Fruit fly (Drosophila melanogaster) whole organism, embryonic: Measurements from ENCODE around the gene Cul2.

Source experiments
- BEAF-32 ChIP-seq: fragments of 200-800 bp; sonication (Bioruptor generic); optimal IDR thresholded peaks from 3 replicates; lab custom pipeline; 2017; ENCODE audit warnings: missing biosample characterization, missing genetic modification characterization, mild to moderate bottlenecking, moderate library complexity, missing genetic modification reagents
- Bgb ChIP-seq: fragments of 200-800 bp; sonication (Bioruptor generic); IDR thresholded peaks from 2 replicates; pipeline ENCODE4 v1.3.6; 2022; ENCODE audit warnings: missing biosample characterization, missing genetic modification characterization; ENCODE audit not compliant: partially characterized antibody
- Blimp-1 ChIP-seq: fragments of 200-800 bp; sonication (Bioruptor generic); optimal IDR thresholded peaks from 3 replicates; lab custom pipeline; 2018; ENCODE audit warnings: missing biosample characterization, missing genetic modification characterization, mild to moderate bottlenecking, moderate library complexity, missing genetic modification reagents
- C15 ChIP-seq: fragments of 200-800 bp; sonication (Bioruptor generic); IDR thresholded peaks from 3 replicates; pipeline ENCODE4 v1.3.6; 2022; ENCODE audit warnings: missing biosample characterization, missing genetic modification characterization
- CG10565 ChIP-seq: fragments of 200-800 bp; sonication (Bioruptor generic); optimal IDR thresholded peaks from 3 replicates; lab custom pipeline; 2016; ENCODE audit warnings: missing biosample characterization, mild to moderate bottlenecking, missing genetic modification characterization
- CG11247 ChIP-seq: fragments of 200-800 bp; sonication (Bioruptor generic); IDR thresholded peaks from 2 replicates; pipeline ENCODE4 v1.3.6; 2022; ENCODE audit warnings: missing biosample characterization, missing genetic modification characterization
- CG12391 ChIP-seq: fragments of 200-800 bp; sonication (Bioruptor generic); optimal IDR thresholded peaks from 3 replicates; lab custom pipeline; 2018; ENCODE audit warnings: missing biosample characterization, mild to moderate bottlenecking, missing genetic modification characterization, moderate library complexity
- CG13624 ChIP-seq: fragments of 200-800 bp; sonication (Bioruptor generic); optimal IDR thresholded peaks from 2 replicates; lab custom pipeline; 2016; ENCODE audit warnings: missing biosample characterization, missing genetic modification characterization
- CG14014 ChIP-seq: fragments of 200-800 bp; sonication (Bioruptor generic); IDR thresholded peaks from 2 replicates; pipeline ENCODE4 v1.3.6; 2022; ENCODE audit warnings: missing biosample characterization, missing genetic modification characterization
- CG15011 ChIP-seq: fragments of 200-800 bp; sonication (Bioruptor generic); optimal IDR thresholded peaks from 3 replicates; lab custom pipeline; 2018; ENCODE audit warnings: missing biosample characterization, mild to moderate bottlenecking, missing genetic modification characterization
- CG18764 ChIP-seq: fragments of 200-800 bp; sonication (Bioruptor generic); optimal IDR thresholded peaks from 3 replicates; lab custom pipeline; 2016; ENCODE audit warnings: missing biosample characterization, missing genetic modification characterization
- CG2712 ChIP-seq: fragments of 200-800 bp; optimal IDR thresholded peaks from 3 replicates; lab custom pipeline; 2019; ENCODE audit warnings: missing biosample characterization, mild to moderate bottlenecking, missing genetic modification characterization, moderate library complexity
- CG32767 ChIP-seq: fragments of 200-800 bp; sonication (Bioruptor generic); IDR thresholded peaks from 2 replicates; pipeline ENCODE4 v1.3.6; 2022; ENCODE audit warnings: missing biosample characterization, missing genetic modification characterization
- CG3726 ChIP-seq: fragments of 200-800 bp; sonication (Bioruptor generic); IDR thresholded peaks from 3 replicates; pipeline ENCODE4, ENCODE4 v1.3.6; 2022; ENCODE audit warnings: missing biosample characterization, missing genetic modification characterization
- CG3995 ChIP-seq: fragments of 200-800 bp; sonication (Bioruptor generic); optimal IDR thresholded peaks from 3 replicates; lab custom pipeline; 2016; ENCODE audit warnings: missing biosample characterization, missing genetic modification characterization
- CG8281 ChIP-seq: fragments of 200-800 bp; sonication (Bioruptor generic); optimal IDR thresholded peaks from 2 replicates; lab custom pipeline; 2018; ENCODE audit warnings: missing biosample characterization, mild to moderate bottlenecking, missing genetic modification characterization, moderate library complexity
- CG9215 ChIP-seq: fragments of 200-800 bp; sonication (Bioruptor generic); IDR thresholded peaks from 2 replicates; pipeline ENCODE4 v1.3.6; 2022; ENCODE audit warnings: missing biosample characterization, missing genetic modification characterization
- CG9609 ChIP-seq: fragments of 200-800 bp; sonication (Bioruptor generic); optimal IDR thresholded peaks from 3 replicates; lab custom pipeline; 2016; ENCODE audit warnings: missing biosample characterization, missing genetic modification characterization
- CG9876 ChIP-seq: fragments of 200-800 bp; sonication (Bioruptor generic); optimal IDR thresholded peaks from 2 replicates; lab custom pipeline; 2016; ENCODE audit warnings: missing biosample characterization, missing genetic modification characterization
- CG9932 ChIP-seq: fragments of 200-800 bp; sonication (Bioruptor generic); IDR thresholded peaks from 2 replicates; pipeline ENCODE4 v1.3.6; 2022; ENCODE audit warnings: missing biosample characterization, missing genetic modification characterization
- Dref ChIP-seq: fragments of 200-800 bp; sonication (Bioruptor generic); IDR thresholded peaks from 2 replicates; pipeline ENCODE4 v1.3.6; 2022; ENCODE audit warnings: missing biosample characterization, missing genetic modification characterization
- Fer1 ChIP-seq: fragments of 200-800 bp; sonication (Bioruptor generic); optimal IDR thresholded peaks from 2 replicates; lab custom pipeline; 2017; ENCODE audit warnings: missing biosample characterization, mild to moderate bottlenecking, missing genetic modification characterization
- Fer2 ChIP-seq: fragments of 200-800 bp; sonication (Bioruptor generic); optimal IDR thresholded peaks from 2 replicates; lab custom pipeline; 2018; ENCODE audit warnings: missing biosample characterization, mild to moderate bottlenecking, missing genetic modification characterization, moderate library complexity
- H2.0 ChIP-seq: fragments of 200-800 bp; sonication (Bioruptor generic); IDR thresholded peaks from 2 replicates; pipeline ENCODE4 v1.3.6; 2022; ENCODE audit warnings: missing biosample characterization, missing genetic modification characterization
- Hr78 ChIP-seq, 2 experiments: fragments of 200-800 bp in 1 of 2; fragments of >200 bp in 1 of 2; sonication (Bioruptor generic) in 1 of 2; optimal IDR thresholded peaks; 2 replicates each; lab custom pipeline; 2017 to 2019; ENCODE audit warnings: missing biosample characterization in 2 of 2, missing genetic modification characterization in 2 of 2, mild to moderate bottlenecking in 1 of 2, moderate library complexity in 1 of 2
- Mrtf ChIP-seq: fragments of 200-800 bp; sonication (Bioruptor generic); IDR thresholded peaks from 3 replicates; pipeline ENCODE4 v1.3.6; 2022; ENCODE audit warnings: missing biosample characterization, missing genetic modification characterization
- NfI ChIP-seq: fragments of 200-800 bp; sonication (Bioruptor generic); optimal IDR thresholded peaks from 3 replicates; lab custom pipeline; 2018; ENCODE audit warnings: missing biosample characterization, mild to moderate bottlenecking, missing genetic modification characterization, moderate library complexity
- Stat92E ChIP-seq, 3 experiments: fragments of >200 bp in 2 of 3; fragments of 200-800 bp in 1 of 3; sonication (Bioruptor generic) in 1 of 3; optimal IDR thresholded peaks; 2 replicates each; lab custom pipeline; 2017 to 2019; ENCODE audit warnings: missing biosample characterization in 3 of 3, missing genetic modification characterization in 3 of 3, mild to moderate bottlenecking in 1 of 3, moderate library complexity in 1 of 3
- Xbp1 ChIP-seq: fragments of 200-800 bp; sonication (Bioruptor generic); optimal IDR thresholded peaks from 3 replicates; lab custom pipeline; 2016; ENCODE audit warnings: missing biosample characterization, mild to moderate bottlenecking, missing genetic modification characterization
- cad ChIP-seq: fragments of >200 bp; optimal IDR thresholded peaks from 2 replicates; lab custom pipeline; 2017; ENCODE audit warnings: missing biosample characterization, missing genetic modification characterization
- cato ChIP-seq: fragments of 200-800 bp; sonication (Bioruptor generic); optimal IDR thresholded peaks from 2 replicates; lab custom pipeline; 2016; ENCODE audit warnings: missing biosample characterization, missing genetic modification characterization, borderline replicate concordance
- chif ChIP-seq, 2 experiments: fragments of 200-800 bp; sonication (Bioruptor generic); optimal IDR thresholded peaks; 3 replicates each; lab custom pipeline; 2016; ENCODE audit warnings: missing biosample characterization in 2 of 2, missing genetic modification characterization in 2 of 2
- chm ChIP-seq: fragments of 200-800 bp; sonication (Bioruptor generic); IDR thresholded peaks from 2 replicates; pipeline ENCODE4 v1.3.6; 2022; ENCODE audit warnings: missing biosample characterization, missing genetic modification characterization
- danr ChIP-seq: fragments of 200-800 bp; sonication (Bioruptor generic); IDR thresholded peaks from 2 replicates; pipeline ENCODE4 v1.3.6; 2022; ENCODE audit warnings: missing biosample characterization, missing genetic modification characterization
- eyg ChIP-seq: fragments of 200-800 bp; sonication (Bioruptor generic); optimal IDR thresholded peaks from 3 replicates; lab custom pipeline; 2016; ENCODE audit warnings: missing biosample characterization, missing genetic modification characterization
- fd102C ChIP-seq: fragments of 200-800 bp; sonication (Bioruptor generic); optimal IDR thresholded peaks from 2 replicates; lab custom pipeline; 2018; ENCODE audit warnings: missing biosample characterization, mild to moderate bottlenecking, missing genetic modification characterization, moderate library complexity
- ftz-f1 ChIP-seq: fragments of 200-800 bp; sonication (Bioruptor generic); optimal IDR thresholded peaks from 2 replicates; lab custom pipeline; 2016; ENCODE audit warnings: missing biosample characterization, missing genetic modification characterization
- ham ChIP-seq: fragments of 200-800 bp; sonication (Bioruptor generic); IDR thresholded peaks from 2 replicates; pipeline ENCODE4 v1.3.6; 2022; ENCODE audit warnings: missing biosample characterization, missing genetic modification characterization
- inv ChIP-seq: fragments of 200-800 bp; sonication (Bioruptor generic); IDR thresholded peaks from 2 replicates; pipeline ENCODE4 v1.3.6; 2022; ENCODE audit warnings: missing biosample characterization, missing genetic modification characterization; ENCODE audit not compliant: partially characterized antibody
- nerfin-2 ChIP-seq: fragments of 200-800 bp; sonication (Bioruptor generic); IDR thresholded peaks from 2 replicates; pipeline ENCODE4 v1.3.6; 2022; ENCODE audit warnings: missing biosample characterization, missing genetic modification characterization; ENCODE audit not compliant: partially characterized antibody
- odd ChIP-seq: fragments of 200-800 bp; sonication (Bioruptor generic); optimal IDR thresholded peaks from 2 replicates; lab custom pipeline; 2017; ENCODE audit warnings: missing biosample characterization, mild to moderate bottlenecking, missing genetic modification characterization
- org-1 ChIP-seq: fragments of 200-800 bp; sonication (Bioruptor generic); optimal IDR thresholded peaks from 2 replicates; lab custom pipeline; 2017; ENCODE audit warnings: missing biosample characterization, missing genetic modification characterization
- schlank ChIP-seq: fragments of 200-800 bp; sonication (Bioruptor generic); optimal IDR thresholded peaks from 2 replicates; lab custom pipeline; 2018; ENCODE audit warnings: missing biosample characterization, mild to moderate bottlenecking, missing genetic modification characterization
- stc ChIP-seq: fragments of 200-800 bp; sonication (Bioruptor generic); IDR thresholded peaks from 2 replicates; pipeline ENCODE4 v1.3.6; 2022; ENCODE audit warnings: missing biosample characterization, missing genetic modification characterization
- tll ChIP-seq, 2 experiments: fragments of 200-800 bp in 1 of 2; fragments of >200 bp in 1 of 2; sonication (Bioruptor generic) in 1 of 2; optimal IDR thresholded peaks; 2 replicates each; lab custom pipeline; 2017 to 2019; ENCODE audit warnings: missing biosample characterization in 2 of 2, missing genetic modification characterization in 2 of 2, mild to moderate bottlenecking in 1 of 2, moderate library complexity in 1 of 2
- wor ChIP-seq: fragments of 200-800 bp; sonication (Bioruptor generic); IDR thresholded peaks from 2 replicates; pipeline ENCODE4 v1.3.6; 2022; ENCODE audit warnings: missing biosample characterization, missing genetic modification characterization
- zfh1 ChIP-seq: fragments of 200-800 bp; sonication (Bioruptor generic); IDR thresholded peaks from 3 replicates; pipeline ENCODE4 v1.3.6; 2022; ENCODE audit warnings: missing biosample characterization, missing genetic modification characterization
- zfh2 ChIP-seq: fragments of 200-800 bp; sonication (Bioruptor generic); optimal IDR thresholded peaks from 2 replicates; lab custom pipeline; 2016; ENCODE audit warnings: missing biosample characterization, missing genetic modification characterization

The Cul2 gene

dm6 chr2L:21629814-21630562, 28.5 kb upstream of the Cul2 start, which contains the start of gene Df31 (continued):
- TF ChIP-seq CG3726 (GFP tag; lab: Robert Waterston, UW): no peak
- TF ChIP-seq CG14014: peak; percentile 60; the same call in 1 of the 2 replicates
- TF ChIP-seq tll (GFP tag; optimal IDR thresholded peaks at IDR 0.05; lab: Kevin White, UChicago): no peak
- TF ChIP-seq stc (GFP tag; lab: Robert Waterston, UW): peak; percentile 43; the same call in 1 of the 2 replicates
- no peak; the same call in 2 of the 3 replicates for TF ChIP-seq zfh1 (GFP tag; lab: Robert Waterston, UW)
- peak; percentile 85 for TF ChIP-seq Dref (GFP tag; lab: Robert Waterston, UW)
- TF ChIP-seq fd102C (GFP tag; lab: Kevin White, UChicago): peak; percentile 48
- TF ChIP-seq CG32767 (GFP tag; lab: Robert Waterston, UW): no peak; the same call in 1 of the 2 replicates
- TF ChIP-seq Mrtf: no peak
- TF ChIP-seq org-1 (GFP tag; lab: Kevin White, UChicago): no peak
- TF ChIP-seq nerfin-2 (GFP tag; lab: Robert Waterston, UW): peak; percentile 72
- TF ChIP-seq CG15011 (GFP tag; lab: Kevin White, UChicago): peak; percentile 2
- peak; percentile 34 to 38 for TF ChIP-seq chif (GFP tag; optimal IDR thresholded peaks at IDR 0.05; lab: Kevin White, UChicago)
- TF ChIP-seq CG3995 (GFP tag; lab: Kevin White, UChicago): peak; percentile 39
- no peak; the same call in 1 of the 2 replicates for TF ChIP-seq CG9932 (GFP tag; lab: Robert Waterston, UW)
- TF ChIP-seq Bgb (GFP tag; lab: Robert Waterston, UW): peak; percentile 96
- TF ChIP-seq cad (GFP tag; lab: Kevin White, UChicago): no peak
- TF ChIP-seq zfh2 (GFP tag; lab: Kevin White, UChicago): peak; percentile 67
- TF ChIP-seq NfI (GFP tag; lab: Kevin White, UChicago): peak; percentile 63
- no peak; the same call in 1 of the 2 replicates for TF ChIP-seq H2.0 (GFP tag; lab: Robert Waterston, UW)
- TF ChIP-seq danr (GFP tag; lab: Robert Waterston, UW): no peak
- peak; percentile 41 for TF ChIP-seq ftz-f1
- TF ChIP-seq eyg (GFP tag; lab: Kevin White, UChicago): peak; percentile 29
- no peak for TF ChIP-seq CG13624
- peak; percentile 65 for TF ChIP-seq CG12391
- peak; percentile 88 for TF ChIP-seq BEAF-32 (GFP tag; lab: Kevin White, UChicago)
- peak; percentile 56 for TF ChIP-seq CG18764 (GFP tag; lab: Kevin White, UChicago)
- TF ChIP-seq CG9876 (GFP tag; lab: Kevin White, UChicago): peak; percentile 48
- 0 out of 3 replicates have a peak, but pooled peaks have one; percentile 32 for TF ChIP-seq C15 (GFP tag; lab: Robert Waterston, UW)
- peak; percentile 59 for TF ChIP-seq Fer1 (GFP tag; lab: Kevin White, UChicago)
- peak; percentile 85; the same call in 1 of the 2 replicates for TF ChIP-seq chm (GFP tag; lab: Robert Waterston, UW)
- no peak for TF ChIP-seq CG8281
- peak in 1 of 3 experiments; percentile 76 for TF ChIP-seq Stat92E (GFP tag; optimal IDR thresholded peaks at IDR 0.05; lab: Kevin White, UChicago)
- peak; percentile 24 for TF ChIP-seq odd
- TF ChIP-seq schlank (tag; lab: Kevin White, UChicago): peak; percentile 1
- TF ChIP-seq CG11247 (GFP tag; lab: Robert Waterston, UW): no peak
- TF ChIP-seq Hr78 (GFP tag; optimal IDR thresholded peaks at IDR 0.05; lab: Kevin White, UChicago): no peak
- no peak for TF ChIP-seq CG9215 (GFP tag; lab: Robert Waterston, UW)
- TF ChIP-seq CG9609 (GFP tag; lab: Kevin White, UChicago): peak; percentile 54
- peak; percentile 43 for TF ChIP-seq Blimp-1
- TF ChIP-seq ham (GFP tag; lab: Robert Waterston, UW): no peak
- no peak for TF ChIP-seq wor (GFP tag; lab: Robert Waterston, UW)
- TF ChIP-seq CG2712 (tag; lab: Kevin White, UChicago): peak; percentile 54
- peak; percentile 66 for TF ChIP-seq Xbp1 (GFP tag; lab: Kevin White, UChicago)
- TF ChIP-seq Fer2 (tag; lab: Kevin White, UChicago): peak; percentile 8
- peak; percentile 85 for TF ChIP-seq inv (GFP tag; lab: Robert Waterston, UW)
- TF ChIP-seq cato (GFP tag; lab: Kevin White, UChicago): peak; percentile 39
- TF ChIP-seq CG10565 (GFP tag; lab: Kevin White, UChicago): no peak
